Worm (Caenorhabditis elegans) whole organism, late embryonic: ENCODE data around the gene noca-2.

Source experiments
- K02D7.2 ChIP-seq: sonication (generic microtip); optimal IDR thresholded peaks from 2 replicates; lab custom pipeline; 2017; ENCODE audit warnings: mild to moderate bottlenecking, missing genetic modification characterization, missing compliant biosample characterization
- ceh-34 ChIP-seq: sonication (generic microtip); optimal IDR thresholded peaks from 2 replicates; lab custom pipeline; 2016; ENCODE audit warnings: mild to moderate bottlenecking, missing genetic modification characterization, missing compliant biosample characterization
- elt-2 ChIP-seq: sonication (generic microtip); optimal IDR thresholded peaks from 2 replicates; lab custom pipeline; 2016; ENCODE audit warnings: missing genetic modification reagents, missing genetic modification characterization, missing compliant biosample characterization
- hlh-30 ChIP-seq: sonication (generic microtip); optimal IDR thresholded peaks from 2 replicates; lab custom pipeline; 2017; ENCODE audit warnings: antibody characterized with exemption, missing genetic modification characterization, missing compliant biosample characterization; ENCODE audit not compliant: insufficient read depth
- pha-4 ChIP-seq: fragments of 150-350 bp; optimal IDR thresholded peaks from 2 replicates; lab custom pipeline; 2018; ENCODE audit warnings: missing biosample characterization, missing genetic modification reagents, missing genetic modification characterization

- TF ChIP-seq ceh-34 (tag; lab: Kevin White, UChicago) (no peak), pha-4 (tag; lab: Kevin White, UChicago) (no peak), hlh-30 (tag; lab: Kevin White, UChicago) (no peak), elt-2 (tag; lab: Kevin White, UChicago) (no peak), K02D7.2 (tag; lab: Kevin White, UChicago) (no peak)
Observed at ce11 chrX:11632107-11632506, 34.8 kb upstream of the noca-2 start, which contains the start of gene sto-6.
